Fruit fly (Drosophila melanogaster) S2 (cell line): ENCODE measurements around the gene CG8925.

Source experiments
- CG8478 ChIP-seq: fragments of >200 bp; optimal IDR thresholded peaks from 2 replicates; lab custom pipeline; 2018
- CTCF ChIP-seq, 2 experiments: fragments of >200 bp; optimal IDR thresholded peaks; 2 replicates each; lab custom pipeline; 2018

dm6 chr3R:16128471-16128870, 43.3 kb upstream of the CG8925 start:
- TF ChIP-seq CTCF (optimal IDR thresholded peaks at IDR 0.05; lab: Kevin White, UChicago) (no peak), CG8478 (lab: Kevin White, UChicago) (no peak)
